Fruit fly (Drosophila melanogaster): ENCODE results near the gene GstD11.

DNA sequence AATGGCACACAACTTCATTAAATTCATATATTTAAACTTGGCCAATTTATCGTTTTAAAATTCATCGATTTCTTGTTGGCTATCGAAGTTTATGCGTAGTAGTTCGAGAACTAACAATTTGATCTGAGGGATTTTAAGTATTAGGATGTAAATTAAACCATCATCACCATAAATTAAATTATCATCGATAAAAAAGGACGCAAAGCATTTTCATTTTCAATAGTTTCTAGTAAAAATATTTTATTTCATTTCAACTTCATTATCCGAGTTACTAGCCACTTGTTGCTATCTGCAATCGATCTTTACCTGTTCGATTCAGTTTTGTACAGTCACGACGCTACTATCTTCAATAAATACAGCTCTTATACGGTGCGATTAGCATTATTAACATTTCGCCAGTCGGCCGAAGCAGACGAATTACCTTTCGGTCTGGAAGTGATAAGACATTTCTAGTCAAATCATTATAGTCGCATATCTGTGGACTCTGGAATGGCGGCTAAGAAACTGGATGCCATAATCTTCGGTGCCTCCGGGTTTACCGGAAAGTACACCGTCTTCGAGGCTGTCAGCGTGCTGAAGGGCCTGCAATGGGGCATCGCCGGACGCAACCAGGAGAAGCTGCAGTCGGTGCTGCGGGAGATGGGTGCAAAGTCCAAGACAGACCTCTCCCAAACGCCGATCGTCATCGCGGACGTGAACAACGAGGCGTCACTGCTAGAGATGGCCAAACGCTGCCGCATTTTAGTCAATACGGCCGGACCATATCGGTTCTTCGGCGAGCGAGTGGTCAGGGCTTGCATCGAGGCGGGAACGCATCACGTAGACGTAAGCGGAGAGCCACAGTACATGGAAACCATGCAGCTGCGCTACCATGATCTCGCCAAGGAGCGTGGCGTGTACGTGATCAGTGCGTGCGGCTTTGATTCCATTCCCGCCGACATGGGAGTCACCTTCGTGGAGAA, 23.4 kb downstream of the GstD11 start, which contains the start of gene CG5167:
- TF ChIP-seq psq (optimal IDR thresholded peaks at IDR 0.05): no peak
- TF ChIP-seq usp (GFP tag; optimal IDR thresholded peaks at IDR 0.05): no peak
- TF ChIP-seq Dll (optimal IDR thresholded peaks at IDR 0.05): no peak
- no peak for TF ChIP-seq EcR (GFP tag; optimal IDR thresholded peaks at IDR 0.05)
